Worm (Caenorhabditis elegans): ENCODE results near the gene T08G3.13.

DNA sequence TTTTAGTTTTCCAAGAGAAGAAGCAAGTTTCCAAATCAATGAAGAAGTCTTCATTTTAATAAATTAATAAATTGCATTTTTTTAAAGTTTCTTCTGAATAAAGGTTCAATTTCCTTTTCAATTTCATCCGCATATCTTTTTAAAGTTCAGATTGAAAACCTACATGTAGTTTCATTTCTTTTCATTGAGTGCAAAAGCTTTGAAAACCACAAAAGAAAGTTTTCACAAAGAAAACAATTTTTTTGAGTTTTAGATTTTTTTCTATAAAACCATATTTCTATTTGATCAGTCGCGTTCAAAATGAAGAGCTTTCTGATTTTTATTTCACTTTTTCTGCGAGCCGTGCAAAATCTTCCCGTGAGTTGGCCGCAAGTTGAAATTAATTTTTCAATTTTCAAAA lies 2.2 kb upstream of the T08G3.13 start, which contains the start of gene T08G3.6:
- TF ChIP-seq ahr-1 (tag; optimal IDR thresholded peaks at IDR 0.05) (no peak), C08G9.2 (tag; optimal IDR thresholded peaks at IDR 0.05) (no peak), rnt-1 (tag; optimal IDR thresholded peaks at IDR 0.05) (no peak), hlh-6 (tag; optimal IDR thresholded peaks at IDR 0.05) (no peak), fkh-10 (GFP tag; optimal IDR thresholded peaks at IDR 0.05) (no peak), elt-2 (tag; optimal IDR thresholded peaks at IDR 0.05) (no peak), ztf-16 (tag; optimal IDR thresholded peaks at IDR 0.05) (no peak), unc-86 (tag; optimal IDR thresholded peaks at IDR 0.05) (no peak), dmd-4 (tag; optimal IDR thresholded peaks at IDR 0.05; ENCODE audit: borderline replicate concordance) (no peak), ceh-31 (tag; optimal IDR thresholded peaks at IDR 0.05) (no peak), hlh-30 (tag; optimal IDR thresholded peaks at IDR 0.05; ENCODE audit: insufficient read depth) (no peak), sdc-2 (tag; optimal IDR thresholded peaks at IDR 0.05) (no peak), unc-55 (GFP tag; optimal IDR thresholded peaks at IDR 0.05) (no peak)
